Worm (Caenorhabditis elegans) whole organism, L1 larva: ENCODE results near the gene ceh-13.

ENCODE experiments used
- C34B4.2 ChIP-seq: sonication (generic microtip); optimal IDR thresholded peaks from 2 replicates; lab custom pipeline; 2017; ENCODE audit warnings: mild to moderate bottlenecking, missing genetic modification characterization, missing compliant biosample characterization
- dpl-1 ChIP-seq, 3 experiments: fragments of 150-350 bp in 2 of 3; sonication (generic microtip) in 1 of 3; optimal IDR thresholded peaks; 2 replicates each; lab custom pipeline; 2014 to 2017; ENCODE audit warnings: missing biosample characterization in 3 of 3, missing genetic modification characterization in 3 of 3, missing genetic modification reagents in 3 of 3
- egl-13 ChIP-seq: sonication (generic microtip); optimal IDR thresholded peaks from 2 replicates; lab custom pipeline; 2016; ENCODE audit warnings: missing genotype, missing genetic modification reagents, missing genetic modification characterization, missing compliant biosample characterization
- elt-2 ChIP-seq: sonication (generic microtip); optimal IDR thresholded peaks from 2 replicates; lab custom pipeline; 2016; ENCODE audit warnings: missing genetic modification characterization, mild to moderate bottlenecking, inconsistent platforms, missing compliant biosample characterization, missing genetic modification reagents
- elt-3 ChIP-seq, 6 experiments: fragments of 150-350 bp in 1 of 6; sonication (generic microtip); optimal IDR thresholded peaks; 2 replicates each; lab custom pipeline; 2017 to 2018; ENCODE audit warnings: missing biosample characterization in 6 of 6, missing genetic modification characterization in 6 of 6, inconsistent platforms in 1 of 6
- fkh-10 ChIP-seq: sonication (generic microtip); optimal IDR thresholded peaks from 2 replicates; lab custom pipeline; 2017; ENCODE audit warnings: missing biosample characterization, missing genetic modification reagents, missing genetic modification characterization
- lin-13 ChIP-seq: fragments of 150-350 bp; optimal IDR thresholded peaks from 2 replicates; lab custom pipeline; 2014; ENCODE audit warnings: missing biosample characterization, missing genetic modification reagents, missing genetic modification characterization
- lin-15B ChIP-seq: fragments of 150-350 bp; sonication (generic microtip); optimal IDR thresholded peaks from 3 replicates; lab custom pipeline; 2014; ENCODE audit warnings: missing biosample characterization, missing genetic modification characterization
- nhr-12 ChIP-seq: sonication (generic microtip); optimal IDR thresholded peaks from 2 replicates; lab custom pipeline; 2017; ENCODE audit warnings: missing biosample characterization, missing genetic modification characterization
- sup-37 ChIP-seq: fragments of 200-800 bp; sonication (Bioruptor generic); optimal IDR thresholded peaks from 2 replicates; lab custom pipeline; 2018; ENCODE audit warnings: mild to moderate bottlenecking, missing genetic modification characterization, missing compliant biosample characterization
- unc-62 ChIP-seq: fragments of 150-350 bp; optimal IDR thresholded peaks from 2 replicates; lab custom pipeline; 2014; ENCODE audit warnings: missing biosample characterization, missing genetic modification reagents, missing genetic modification characterization

ce11 chrIII:7558658-7559057 lies 3.2 kb downstream of the ceh-13 start:
- TF ChIP-seq unc-62 (GFP tag; lab: Kevin White, UChicago): no peak
- no peak for TF ChIP-seq lin-13
- TF ChIP-seq C34B4.2 (tag; lab: Kevin White, UChicago): no peak
- no peak for TF ChIP-seq fkh-10 (GFP tag; lab: Kevin White, UChicago)
- no peak for TF ChIP-seq lin-15B (tag; lab: Kevin White, UChicago)
- TF ChIP-seq dpl-1 (GFP tag; optimal IDR thresholded peaks at IDR 0.05; lab: Kevin White, UChicago): no peak
- no peak for TF ChIP-seq egl-13
- no peak for TF ChIP-seq sup-37
- no peak for TF ChIP-seq elt-2 (tag; lab: Kevin White, UChicago)
- TF ChIP-seq nhr-12 (tag; lab: Kevin White, UChicago): no peak
- TF ChIP-seq elt-3 (tag; optimal IDR thresholded peaks at IDR 0.05; lab: Kevin White, UChicago): no peak
